Fruit fly (Drosophila melanogaster) whole organism, embryonic: ENCODE measurements around the gene CG5781.

ENCODE experiments used
- Adf1 ChIP-seq: fragments of 200-800 bp; sonication (Bioruptor generic); IDR thresholded peaks from 2 replicates; pipeline ENCODE4 v1.3.6; 2022; ENCODE audit warnings: missing biosample characterization, missing genetic modification characterization
- CG10431 ChIP-seq: fragments of 200-800 bp; sonication (Bioruptor generic); optimal IDR thresholded peaks from 3 replicates; lab custom pipeline; 2018; ENCODE audit warnings: missing biosample characterization, mild to moderate bottlenecking, missing genetic modification characterization
- CG11696 ChIP-seq: fragments of 200-800 bp; sonication (Bioruptor generic); IDR thresholded peaks from 2 replicates; pipeline ENCODE4 v1.3.6; 2022; ENCODE audit warnings: missing biosample characterization, missing genetic modification characterization
- CG11723 ChIP-seq: fragments of 200-800 bp; sonication (Bioruptor generic); optimal IDR thresholded peaks from 2 replicates; lab custom pipeline; 2017; ENCODE audit warnings: missing biosample characterization, mild to moderate bottlenecking, missing genetic modification characterization
- CG12236 ChIP-seq: fragments of 200-800 bp; sonication (Bioruptor generic); optimal IDR thresholded peaks from 2 replicates; lab custom pipeline; 2016; ENCODE audit warnings: missing biosample characterization, missing genetic modification characterization
- CG12299 ChIP-seq: fragments of 200-800 bp; sonication (Bioruptor generic); optimal IDR thresholded peaks from 2 replicates; lab custom pipeline; 2018; ENCODE audit warnings: missing biosample characterization, mild to moderate bottlenecking, missing genetic modification characterization
- CG12769 ChIP-seq: fragments of 200-800 bp; sonication (Bioruptor generic); optimal IDR thresholded peaks from 2 replicates; lab custom pipeline; 2019; ENCODE audit warnings: missing biosample characterization, mild to moderate bottlenecking, missing genetic modification characterization, moderate library complexity
- CG14014 ChIP-seq: fragments of 200-800 bp; sonication (Bioruptor generic); IDR thresholded peaks from 2 replicates; pipeline ENCODE4 v1.3.6; 2022; ENCODE audit warnings: missing biosample characterization, missing genetic modification characterization
- CG15601 ChIP-seq: fragments of 200-800 bp; sonication (Bioruptor generic); optimal IDR thresholded peaks from 3 replicates; lab custom pipeline; 2019; ENCODE audit warnings: missing biosample characterization, mild to moderate bottlenecking, missing genetic modification characterization, moderate library complexity
- CG16813 ChIP-seq: fragments of 200-800 bp; sonication (Bioruptor generic); IDR thresholded peaks from 3 replicates; pipeline ENCODE4 v1.3.6; 2022; ENCODE audit warnings: missing biosample characterization, missing genetic modification characterization; ENCODE audit not compliant: partially characterized antibody
- CG17912 ChIP-seq: fragments of 200-800 bp; sonication (Bioruptor generic); optimal IDR thresholded peaks from 2 replicates; lab custom pipeline; 2018; ENCODE audit warnings: missing biosample characterization, mild to moderate bottlenecking, missing genetic modification characterization
- CG18476 ChIP-seq: fragments of 200-800 bp; sonication (Bioruptor generic); optimal IDR thresholded peaks from 2 replicates; lab custom pipeline; 2016; ENCODE audit warnings: missing biosample characterization, mild to moderate bottlenecking, missing genetic modification characterization
- CG2129 ChIP-seq: fragments of 200-800 bp; sonication (Bioruptor generic); IDR thresholded peaks from 2 replicates; pipeline ENCODE4 v1.3.6; 2022; ENCODE audit warnings: missing biosample characterization, missing genetic modification characterization; ENCODE audit not compliant: partially characterized antibody
- CG2199 ChIP-seq: fragments of 200-800 bp; sonication (Bioruptor generic); IDR thresholded peaks from 3 replicates; pipeline ENCODE4 v1.3.6; 2022; ENCODE audit warnings: missing biosample characterization, missing genetic modification characterization
- CG32772 ChIP-seq: fragments of 200-800 bp; sonication (Bioruptor generic); IDR thresholded peaks from 2 replicates; pipeline ENCODE4 v1.3.6; 2022; ENCODE audit warnings: missing biosample characterization, missing genetic modification characterization
- CG3838 ChIP-seq: fragments of 200-800 bp; sonication (Bioruptor generic); optimal IDR thresholded peaks from 3 replicates; lab custom pipeline; 2016; ENCODE audit warnings: missing biosample characterization, missing genetic modification characterization
- CG4360 ChIP-seq: fragments of 200-800 bp; sonication (Bioruptor generic); IDR thresholded peaks from 2 replicates; pipeline ENCODE4 v1.3.6; 2022; ENCODE audit warnings: missing biosample characterization, missing genetic modification characterization
- CG4424 ChIP-seq: fragments of 200-800 bp; sonication (Bioruptor generic); optimal IDR thresholded peaks from 3 replicates; lab custom pipeline; 2016; ENCODE audit warnings: missing biosample characterization, missing genetic modification characterization
- CG6254 ChIP-seq: fragments of 200-800 bp; sonication (Bioruptor generic); optimal IDR thresholded peaks from 3 replicates; lab custom pipeline; 2017; ENCODE audit warnings: mild to moderate bottlenecking, missing biosample characterization, missing genetic modification reagents, missing genetic modification characterization
- CG6854 ChIP-seq: fragments of 200-800 bp; sonication (Bioruptor generic); optimal IDR thresholded peaks from 3 replicates; lab custom pipeline; 2017; ENCODE audit warnings: missing biosample characterization, mild to moderate bottlenecking, missing genetic modification characterization
- CG7357 ChIP-seq: fragments of 200-800 bp; sonication (Bioruptor generic); IDR thresholded peaks from 3 replicates; pipeline ENCODE4 v1.3.6; 2022; ENCODE audit warnings: missing biosample characterization, missing genetic modification characterization
- CG7963 ChIP-seq: fragments of 200-800 bp; sonication (Bioruptor generic); IDR thresholded peaks from 3 replicates; pipeline ENCODE4 v1.3.6; 2022; ENCODE audit warnings: missing biosample characterization, missing genetic modification characterization; ENCODE audit not compliant: partially characterized antibody
- CG8089 ChIP-seq: fragments of 200-800 bp; sonication (Bioruptor generic); optimal IDR thresholded peaks from 3 replicates; lab custom pipeline; 2016; ENCODE audit warnings: missing biosample characterization, missing genetic modification characterization
- CG8765 ChIP-seq: fragments of 200-800 bp; sonication (Bioruptor generic); IDR thresholded peaks from 2 replicates; pipeline ENCODE4 v1.3.6; 2022; ENCODE audit warnings: missing biosample characterization, missing genetic modification characterization
- Chrac-16 ChIP-seq: fragments of 200-800 bp; sonication (Bioruptor generic); optimal IDR thresholded peaks from 3 replicates; lab custom pipeline; 2016; ENCODE audit warnings: missing biosample characterization, missing genetic modification characterization
- D19B ChIP-seq: fragments of 200-800 bp; sonication (Bioruptor generic); optimal IDR thresholded peaks from 2 replicates; lab custom pipeline; 2017; ENCODE audit warnings: missing biosample characterization, mild to moderate bottlenecking, missing genetic modification characterization
- Dip2 ChIP-seq: fragments of 200-800 bp; sonication (Bioruptor generic); IDR thresholded peaks from 2 replicates; pipeline ENCODE4 v1.3.6; 2022; ENCODE audit warnings: missing biosample characterization, missing genetic modification characterization
- GATAe ChIP-seq: fragments of 200-800 bp; sonication (Bioruptor generic); conservative IDR thresholded peaks from 2 replicates; pipeline ENCODE4 v1.3.6; 2022; ENCODE audit warnings: missing biosample characterization, missing genetic modification characterization
- MBD-R2 ChIP-seq: fragments of 200-800 bp; sonication (Bioruptor generic); IDR thresholded peaks from 2 replicates; pipeline ENCODE4 v1.3.6; 2022; ENCODE audit warnings: missing biosample characterization, missing genetic modification characterization
- Max ChIP-seq: fragments of 200-800 bp; sonication (Bioruptor generic); optimal IDR thresholded peaks from 2 replicates; lab custom pipeline; 2016; ENCODE audit warnings: missing biosample characterization, mild to moderate bottlenecking, missing genetic modification characterization
- Nf-YA ChIP-seq: fragments of 200-800 bp; sonication (Bioruptor generic); IDR thresholded peaks from 2 replicates; pipeline ENCODE4 v1.3.6; 2022; ENCODE audit warnings: missing biosample characterization, missing genetic modification characterization
- Spps ChIP-seq: fragments of 200-800 bp; sonication (Bioruptor generic); optimal IDR thresholded peaks from 2 replicates; lab custom pipeline; 2018; ENCODE audit warnings: missing biosample characterization, mild to moderate bottlenecking, missing genetic modification characterization
- bbx ChIP-seq: fragments of 200-800 bp; sonication (Bioruptor generic); IDR thresholded peaks from 2 replicates; pipeline ENCODE4 v1.3.6; 2022; ENCODE audit warnings: missing biosample characterization, missing genetic modification characterization; ENCODE audit not compliant: partially characterized antibody
- cad ChIP-seq: fragments of >200 bp; optimal IDR thresholded peaks from 2 replicates; lab custom pipeline; 2017; ENCODE audit warnings: missing biosample characterization, missing genetic modification characterization
- chn ChIP-seq: fragments of 200-800 bp; sonication (Bioruptor generic); optimal IDR thresholded peaks from 2 replicates; lab custom pipeline; 2016; ENCODE audit warnings: missing biosample characterization, missing genetic modification characterization
- corto ChIP-seq: fragments of 200-800 bp; sonication (Bioruptor generic); optimal IDR thresholded peaks from 2 replicates; lab custom pipeline; 2016; ENCODE audit warnings: missing biosample characterization, mild to moderate bottlenecking, missing genetic modification characterization, moderate library complexity
- disco-r ChIP-seq: fragments of 200-800 bp; sonication (Bioruptor generic); optimal IDR thresholded peaks from 2 replicates; lab custom pipeline; 2016; ENCODE audit warnings: missing biosample characterization, missing genetic modification characterization
- dmrt99B ChIP-seq: fragments of 200-800 bp; sonication (Bioruptor generic); optimal IDR thresholded peaks from 2 replicates; lab custom pipeline; 2018; ENCODE audit warnings: missing biosample characterization, mild to moderate bottlenecking, missing genetic modification characterization, moderate library complexity
- emc ChIP-seq: fragments of 200-800 bp; sonication (Bioruptor generic); optimal IDR thresholded peaks from 2 replicates; lab custom pipeline; 2016; ENCODE audit warnings: missing biosample characterization, missing genetic modification characterization
- ems ChIP-seq: fragments of 200-800 bp; sonication (Bioruptor generic); optimal IDR thresholded peaks from 3 replicates; lab custom pipeline; 2016; ENCODE audit warnings: missing biosample characterization, missing genetic modification characterization
- eyg ChIP-seq: fragments of 200-800 bp; sonication (Bioruptor generic); optimal IDR thresholded peaks from 3 replicates; lab custom pipeline; 2016; ENCODE audit warnings: missing biosample characterization, missing genetic modification characterization
- ind ChIP-seq: fragments of 200-800 bp; sonication (Bioruptor generic); optimal IDR thresholded peaks from 3 replicates; lab custom pipeline; 2016; ENCODE audit warnings: missing biosample characterization, missing genetic modification characterization
- p53 ChIP-seq: fragments of 200-800 bp; sonication (Bioruptor generic); optimal IDR thresholded peaks from 2 replicates; lab custom pipeline; 2016; ENCODE audit warnings: missing biosample characterization, missing genetic modification characterization
- ranshi ChIP-seq: fragments of 200-800 bp; sonication (Bioruptor generic); IDR thresholded peaks from 2 replicates; pipeline ENCODE4 v1.3.6; 2022; ENCODE audit warnings: missing biosample characterization, missing genetic modification characterization
- row ChIP-seq: fragments of 200-800 bp; sonication (Bioruptor generic); IDR thresholded peaks from 3 replicates; pipeline ENCODE4 v1.3.6; 2022; ENCODE audit warnings: missing biosample characterization, missing genetic modification characterization
- tup ChIP-seq: fragments of 200-800 bp; sonication (Bioruptor generic); optimal IDR thresholded peaks from 2 replicates; lab custom pipeline; 2016; ENCODE audit warnings: missing biosample characterization, mild to moderate bottlenecking, missing genetic modification characterization, moderate library complexity
- vfl ChIP-seq: fragments of 200-800 bp; sonication (Bioruptor generic); optimal IDR thresholded peaks from 2 replicates; lab custom pipeline; 2016; ENCODE audit warnings: missing biosample characterization, missing genetic modification characterization
- vvl ChIP-seq: fragments of 200-800 bp; sonication (Bioruptor generic); IDR thresholded peaks from 2 replicates; pipeline ENCODE4 v1.3.6; 2022; ENCODE audit warnings: missing biosample characterization, missing genetic modification characterization

The CG5781 gene

DNA sequence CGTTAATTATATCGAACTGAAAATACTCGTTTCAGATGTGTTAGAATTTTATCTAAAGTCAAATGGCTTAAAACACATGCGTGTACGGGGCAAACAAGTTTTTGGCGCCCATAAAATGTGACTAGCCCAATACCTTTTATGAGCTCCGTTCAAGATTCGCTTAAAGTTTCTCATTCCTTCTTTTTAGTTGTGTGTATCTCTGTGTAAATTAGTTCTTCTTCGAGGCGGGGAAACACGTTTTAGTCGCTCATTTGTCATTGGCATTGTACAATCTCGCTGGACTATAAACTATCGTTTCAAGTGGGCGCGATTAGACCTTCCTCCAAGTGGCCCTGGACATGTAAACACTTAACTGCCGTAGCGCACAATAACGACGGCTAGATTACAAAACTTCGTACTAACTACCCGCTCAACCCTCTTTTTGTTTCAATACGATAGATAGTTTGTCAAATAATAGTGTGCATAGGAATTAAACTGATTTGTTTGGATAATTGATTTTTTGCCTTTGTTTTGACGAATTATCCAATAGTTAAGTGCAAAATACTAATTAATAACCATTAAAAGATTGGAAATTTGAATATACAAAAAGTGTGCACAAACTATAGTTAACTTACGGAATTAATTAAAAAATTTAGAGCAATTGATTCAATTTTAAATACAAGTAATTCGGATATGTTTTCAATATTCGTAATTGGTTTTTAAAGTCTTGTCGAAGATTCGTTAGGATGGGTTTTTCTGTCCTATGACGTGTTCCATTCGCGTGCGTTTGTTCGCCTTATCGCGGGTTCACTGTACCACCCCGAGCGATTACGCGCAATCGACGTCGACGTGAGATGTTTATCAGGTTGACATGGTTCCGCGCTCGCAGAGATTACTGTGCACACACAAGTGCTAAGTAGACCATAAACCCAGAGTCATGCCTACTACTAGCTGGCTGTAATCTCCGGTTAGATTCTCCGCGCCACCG, 23.6 kb upstream of the CG5781 start (continued):
- peak; percentile 11; the same call in 1 of the 2 replicates for TF ChIP-seq bbx (GFP tag; lab: Robert Waterston, UW)
- TF ChIP-seq CG11723 (GFP tag; lab: Kevin White, UChicago), result no peak
- no peak for TF ChIP-seq CG6854 (GFP tag; lab: Kevin White, UChicago)
- TF ChIP-seq D19B (GFP tag; lab: Kevin White, UChicago), result peak; percentile 57
- peak; percentile 54; the same call in 1 of the 2 replicates for TF ChIP-seq Adf1 (GFP tag; lab: Robert Waterston, UW)
- no peak for TF ChIP-seq CG10431 (GFP tag; lab: Kevin White, UChicago)
- TF ChIP-seq CG11696, result 0 out of 2 replicates have a peak, but pooled peaks have one; percentile 31
- peak; percentile 59 for TF ChIP-seq Max (GFP tag; lab: Kevin White, UChicago)
- peak; percentile 63 for TF ChIP-seq CG18476 (GFP tag; lab: Kevin White, UChicago)
- no peak for TF ChIP-seq disco-r (GFP tag; lab: Kevin White, UChicago)
- TF ChIP-seq MBD-R2, result peak; percentile 37
- TF ChIP-seq CG14014 (GFP tag; lab: Robert Waterston, UW), result peak; percentile 59
- peak; percentile 46 for TF ChIP-seq CG4424
- no peak for TF ChIP-seq Nf-YA (GFP tag; lab: Robert Waterston, UW)
- peak; percentile 57 for TF ChIP-seq ranshi (GFP tag; lab: Robert Waterston, UW)
- peak; percentile 19 for TF ChIP-seq CG15601 (tag; lab: Kevin White, UChicago)
- TF ChIP-seq GATAe, result peak; percentile 86
- TF ChIP-seq CG17912 (GFP tag; lab: Kevin White, UChicago), result no peak
- no peak for TF ChIP-seq eyg (GFP tag; lab: Kevin White, UChicago)
- TF ChIP-seq CG8089 (GFP tag; lab: Kevin White, UChicago), result no peak
- TF ChIP-seq CG6254 (GFP tag; lab: Kevin White, UChicago), result peak; percentile 3
- peak; percentile 47 for TF ChIP-seq ind (GFP tag; lab: Kevin White, UChicago)
- peak; percentile 13; the same call in 1 of the 3 replicates for TF ChIP-seq CG2199
- no peak for TF ChIP-seq cad (GFP tag; lab: Kevin White, UChicago)
- no peak for TF ChIP-seq CG3838 (GFP tag; lab: Kevin White, UChicago)
- peak; percentile 17 for TF ChIP-seq vfl (GFP tag; lab: Kevin White, UChicago)
- TF ChIP-seq CG4360 (GFP tag; lab: Robert Waterston, UW), result no peak
- no peak for TF ChIP-seq CG2129
- no peak for TF ChIP-seq Dip2 (GFP tag; lab: Robert Waterston, UW)
- TF ChIP-seq corto, result no peak
- 0 out of 2 replicates have a peak, but pooled peaks have one; percentile 59 for TF ChIP-seq CG32772 (GFP tag; lab: Robert Waterston, UW)
- peak; percentile 79 for TF ChIP-seq row (GFP tag; lab: Robert Waterston, UW)
- no peak for TF ChIP-seq CG12236
- TF ChIP-seq Spps (tag; lab: Kevin White, UChicago), result no peak
- TF ChIP-seq CG7357 (GFP tag; lab: Robert Waterston, UW), result no peak
- TF ChIP-seq ems (GFP tag; lab: Kevin White, UChicago), result no peak
- TF ChIP-seq CG7963, result no peak
- peak; percentile 57 for TF ChIP-seq dmrt99B
- TF ChIP-seq vvl (GFP tag; lab: Robert Waterston, UW), result no peak
- no peak for TF ChIP-seq emc
- TF ChIP-seq CG8765 (GFP tag; lab: Robert Waterston, UW), result no peak; the same call in 1 of the 2 replicates
- TF ChIP-seq Chrac-16 (GFP tag; lab: Kevin White, UChicago), result no peak
- no peak for TF ChIP-seq p53
- TF ChIP-seq CG16813, result no peak
- TF ChIP-seq chn, result no peak
- TF ChIP-seq CG12769 (tag; lab: Kevin White, UChicago), result peak; percentile 61
- no peak for TF ChIP-seq CG12299
- no peak for TF ChIP-seq tup (GFP tag; lab: Kevin White, UChicago)
